Fruit fly (Drosophila melanogaster): ENCODE results near the gene CG2120.
A peak's percentile ranks its signal among the peaks of the same experiment; 100 is the strongest.

CG2120 gene

dm6 chrX:8141353-8142066 is 5.9 kb downstream of the CG2120 start:
- peak; percentile 45 for TF ChIP-seq noc (tag; optimal IDR thresholded peaks at IDR 0.05)

dm6 chrX:8142067-8142462 is 6.4 kb downstream of the CG2120 start, which contains the start of gene Smox:
TSS of gene Smox (minus strand) at chrX:8142279.
- no peak for TF ChIP-seq noc (tag; optimal IDR thresholded peaks at IDR 0.05)

dm6 chrX:8143537-8143936 is 7.9 kb downstream of the CG2120 start, which contains the start of gene CG17982:
TSS of gene CG17982 (minus strand) at chrX:8143835.
- TF ChIP-seq noc (tag; optimal IDR thresholded peaks at IDR 0.05), result peak; percentile 91

dm6 chrX:8145501-8146157 is 10.0 kb downstream of the CG2120 start, which contains the start of the genes alpha-PheRS and CG2129:
TSS of gene alpha-PheRS (minus strand) at chrX:8145602.
TSS of gene CG2129 (plus strand) at chrX:8145839.
- peak; percentile 25 for TF ChIP-seq noc (tag; optimal IDR thresholded peaks at IDR 0.05)

DNA sequence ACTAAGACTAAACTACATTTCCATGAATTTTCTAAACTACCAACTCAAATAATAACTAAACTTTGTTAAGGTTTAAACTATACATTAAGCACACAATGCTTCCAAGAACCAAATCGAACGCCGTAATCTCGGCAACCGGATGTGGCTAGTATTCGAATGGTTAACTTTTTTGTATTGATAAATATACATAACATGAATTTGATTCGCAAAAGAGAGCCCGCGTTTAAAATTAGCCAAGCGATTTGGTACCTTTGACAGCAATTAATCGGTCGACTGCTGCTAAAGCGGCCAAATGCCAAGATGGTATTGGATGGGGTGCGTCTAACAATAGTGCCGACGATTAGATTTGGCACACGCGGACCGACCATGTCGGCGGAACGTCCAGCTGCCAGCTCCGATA is 12.0 kb downstream of the CG2120 start, which contains the start of gene CG15336:
TSS of gene CG15336 (plus strand) at position 301 of the 400 bp plus-strand sequence.
- TF ChIP-seq noc (tag; optimal IDR thresholded peaks at IDR 0.05), result no peak

DNA sequence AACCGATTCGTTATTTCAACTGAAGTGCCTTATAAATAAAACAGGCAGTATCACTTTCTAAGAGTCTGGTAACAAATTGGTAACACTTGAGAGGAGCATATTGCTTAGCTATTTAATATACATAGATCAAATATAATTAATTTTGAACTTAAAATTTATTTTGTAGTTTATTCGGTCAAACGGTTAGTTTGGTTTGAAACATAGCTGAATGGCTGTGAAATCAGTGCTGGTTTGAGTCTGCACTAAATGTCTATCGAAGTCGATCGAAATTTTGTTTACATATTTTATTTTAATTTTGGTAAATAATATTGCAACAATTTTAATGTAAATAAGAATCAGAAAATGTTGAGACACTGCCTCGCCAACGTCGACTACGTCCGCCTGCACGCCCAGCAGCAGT is 12.9 kb downstream of the CG2120 start, which contains the start of gene CG10959:
TSS of gene CG10959 (plus strand) at position 228 of the 400 bp plus-strand sequence.
- no peak for TF ChIP-seq noc (tag; optimal IDR thresholded peaks at IDR 0.05)

dm6 chrX:8152077-8152476 is 16.5 kb downstream of the CG2120 start, which contains the start of gene Gbeta5:
TSS of gene Gbeta5 (minus strand) at chrX:8152275.
- TF ChIP-seq noc (tag; optimal IDR thresholded peaks at IDR 0.05), result no peak

DNA sequence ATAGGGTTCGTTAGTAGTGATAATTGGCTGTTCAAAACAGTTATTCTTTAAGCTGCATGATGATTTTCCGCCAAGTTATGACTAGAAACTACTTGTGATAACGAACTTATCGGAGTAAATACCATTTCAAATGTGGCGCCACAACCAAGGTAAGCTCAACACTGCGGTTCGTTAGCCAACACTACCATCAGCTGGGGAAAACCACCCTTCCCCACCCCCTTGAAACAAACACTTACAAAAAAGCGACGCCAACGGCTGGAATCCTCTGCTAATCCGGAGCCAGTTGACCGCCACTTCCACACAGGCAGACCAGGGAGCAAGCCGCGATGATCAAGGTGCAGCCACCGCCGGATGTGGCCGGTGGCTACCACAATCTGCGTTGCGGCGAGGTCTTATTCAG is 17.1 kb downstream of the CG2120 start, which contains the start of gene CG18262:
TSS of gene CG18262 (plus strand) at position 231 of the 400 bp plus-strand sequence.
- no peak for TF ChIP-seq noc (tag; optimal IDR thresholded peaks at IDR 0.05)

DNA sequence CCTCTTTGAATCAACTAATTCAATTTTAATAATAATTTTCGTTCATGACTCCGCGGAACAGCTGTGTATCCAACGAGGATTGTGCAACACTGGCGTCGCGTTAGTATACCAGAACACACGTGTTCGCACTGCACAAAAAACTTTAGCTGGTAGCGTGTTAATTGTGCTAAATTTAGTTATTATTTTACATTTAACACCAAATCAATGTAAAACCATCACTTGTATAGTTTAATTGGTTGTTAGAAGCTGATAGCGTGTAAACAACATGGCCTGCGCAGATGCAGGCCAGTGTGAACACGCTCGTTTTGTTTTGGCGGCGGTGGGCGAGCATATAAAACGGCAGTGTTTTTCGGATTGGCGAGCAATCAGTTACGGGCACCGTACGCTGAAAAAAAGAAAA is 21.7 kb downstream of the CG2120 start, which contains the start of the genes Traf6 and GIIIspla2:
TSS of gene Traf6 (minus strand) at position 93 of the 400 bp plus-strand sequence.
TSS of gene GIIIspla2 (plus strand) at position 335 of the 400 bp plus-strand sequence.
- peak; percentile 78 for TF ChIP-seq noc (tag; optimal IDR thresholded peaks at IDR 0.05)

DNA sequence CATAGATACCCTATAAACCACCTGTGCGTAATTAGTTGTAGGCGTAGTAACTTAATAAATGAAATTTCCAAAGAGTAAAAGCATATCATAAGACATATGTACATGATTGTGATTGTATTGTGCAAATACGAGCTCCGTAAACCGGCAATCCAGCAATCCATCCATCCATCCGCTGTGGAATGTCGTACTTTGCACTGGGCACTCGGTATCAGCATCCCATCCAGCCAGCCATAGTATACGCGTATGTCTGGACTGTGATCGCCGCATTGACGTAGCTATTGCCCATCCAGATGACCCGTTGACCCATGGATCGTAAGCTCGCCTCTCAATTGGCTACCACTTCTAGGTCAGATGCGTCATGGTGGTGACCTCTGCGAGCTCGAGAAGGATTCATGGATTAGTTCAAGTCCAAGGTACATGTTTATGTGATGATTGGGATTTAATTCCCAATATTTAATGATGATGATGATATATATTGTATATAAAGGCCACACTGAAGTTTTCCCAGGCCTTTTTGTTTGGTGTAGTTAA is 23.4 kb downstream of the CG2120 start:
- no peak for TF ChIP-seq noc (tag; optimal IDR thresholded peaks at IDR 0.05)

DNA sequence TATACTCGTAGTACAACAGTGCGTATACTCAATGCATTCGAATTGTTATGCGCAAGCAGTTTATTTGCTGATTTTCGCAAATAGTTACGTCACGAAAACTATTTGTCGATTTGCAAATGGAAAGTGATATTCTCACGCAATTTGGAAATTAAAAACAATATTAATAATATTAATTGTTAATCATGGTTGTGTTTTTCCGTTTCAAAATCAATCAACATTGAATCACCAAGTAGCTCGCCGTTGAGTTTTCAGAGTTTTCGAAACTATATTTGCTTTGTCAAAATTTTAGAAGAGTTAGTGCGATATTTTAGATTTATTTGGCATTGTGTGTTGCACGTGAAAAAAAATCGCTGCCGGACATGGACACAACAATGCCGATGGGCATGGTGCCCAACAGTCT is 24.1 kb downstream of the CG2120 start, which contains the start of gene CG15337:
TSS of gene CG15337 (plus strand) at position 301 of the 400 bp plus-strand sequence.
- TF ChIP-seq noc (tag; optimal IDR thresholded peaks at IDR 0.05), result no peak

DNA sequence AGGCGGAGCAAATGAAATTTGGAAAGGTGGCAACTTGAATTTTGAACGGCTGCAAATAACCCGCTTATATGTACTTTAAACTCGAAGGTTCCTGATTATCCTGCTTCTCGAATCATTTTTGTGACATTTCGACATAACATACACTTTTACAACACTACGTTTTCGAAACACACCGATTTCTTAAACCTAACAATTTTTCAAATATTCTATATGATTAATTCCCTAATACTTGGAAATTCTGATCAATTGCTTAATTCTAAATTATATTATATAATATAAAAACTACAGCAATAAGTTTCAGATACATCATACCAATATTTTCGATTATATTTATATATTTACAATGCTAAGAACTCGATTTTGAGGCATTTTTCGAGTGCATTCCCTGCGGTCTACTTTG is 27.1 kb downstream of the CG2120 start, which contains the start of gene CG10761:
TSS of gene CG10761 (minus strand) at position 101 of the 400 bp plus-strand sequence.
- no peak for TF ChIP-seq noc (tag; optimal IDR thresholded peaks at IDR 0.05)

dm6 chrX:8163452-8163851 is 27.8 kb downstream of the CG2120 start:
- no peak for TF ChIP-seq noc (tag; optimal IDR thresholded peaks at IDR 0.05)

dm6 chrX:8165608-8166007 is 30.0 kb downstream of the CG2120 start, which contains the start of gene Or7a:
TSS of gene Or7a (minus strand) at chrX:8165708.
- TF ChIP-seq noc (tag; optimal IDR thresholded peaks at IDR 0.05), result no peak

DNA sequence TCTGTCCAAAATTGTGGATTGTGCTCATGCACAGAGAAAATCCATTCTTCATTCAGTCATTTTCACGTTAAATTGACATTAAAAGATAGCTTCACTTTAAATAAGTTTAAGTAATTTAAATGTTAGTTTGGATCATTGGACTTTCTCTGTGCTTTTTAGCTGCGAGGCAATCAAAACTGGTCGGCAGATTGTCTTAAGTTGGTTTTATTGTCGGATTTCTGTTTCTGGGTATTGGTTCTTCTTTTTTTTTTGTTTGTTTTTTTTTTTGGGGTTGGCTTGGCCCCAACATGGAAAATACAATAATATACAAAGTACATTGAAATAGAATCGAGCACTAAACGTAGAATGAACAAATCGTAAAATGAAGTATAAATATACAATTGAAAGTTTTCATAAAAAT is 34.5 kb downstream of the CG2120 start, which contains the start of gene CG2278:
TSS of gene CG2278 (minus strand) at position 101 of the 400 bp plus-strand sequence.
- no peak for TF ChIP-seq noc (tag; optimal IDR thresholded peaks at IDR 0.05)

All from whole organism, larva.